Worm (Caenorhabditis elegans): ENCODE results near the gene nrx-1.

Gene nrx-1

DNA sequence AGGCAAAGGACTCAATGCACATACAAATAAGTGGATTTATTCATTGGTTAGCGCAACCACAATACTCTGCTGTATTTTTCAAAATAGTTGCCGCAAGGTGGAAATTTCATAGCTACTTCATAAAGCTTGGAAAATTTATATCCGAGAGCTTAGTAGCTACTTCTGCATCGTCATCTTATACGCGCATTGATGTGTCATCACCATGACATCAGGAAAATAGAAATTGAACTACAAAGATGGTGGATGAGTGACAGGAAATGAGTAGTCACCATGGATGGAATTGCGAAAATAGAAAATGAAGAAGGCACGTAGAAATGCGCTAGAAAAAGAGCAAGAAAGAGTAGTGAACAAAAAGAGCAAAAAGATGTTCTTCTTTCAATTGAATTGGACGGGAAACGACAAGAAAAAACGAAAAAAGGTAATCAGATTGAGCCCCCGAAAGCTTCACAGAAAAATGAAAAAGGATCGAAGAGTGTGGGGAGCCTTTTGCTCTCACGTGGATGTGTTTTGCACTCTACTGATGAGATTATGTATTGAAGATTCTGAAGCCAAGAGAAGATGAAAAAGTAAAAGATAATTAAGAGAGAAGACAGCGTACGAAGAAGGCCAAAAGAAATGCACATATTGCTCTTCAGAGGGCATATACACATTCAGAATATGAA lies 50.3 kb downstream of the nrx-1 start:
- TF ChIP-seq ref-1 (GFP tag; conservative IDR thresholded peaks at IDR 0.05) (no peak), tab-1 (GFP tag; IDR thresholded peaks at IDR 0.05) (no peak), flt-1 (GFP tag; IDR thresholded peaks at IDR 0.05) (no peak), cog-1 (tag; optimal IDR thresholded peaks at IDR 0.05) (no peak), ztf-29 (GFP tag; IDR thresholded peaks at IDR 0.05) (no peak), klf-2 (GFP tag; conservative IDR thresholded peaks at IDR 0.05) (no peak)

DNA sequence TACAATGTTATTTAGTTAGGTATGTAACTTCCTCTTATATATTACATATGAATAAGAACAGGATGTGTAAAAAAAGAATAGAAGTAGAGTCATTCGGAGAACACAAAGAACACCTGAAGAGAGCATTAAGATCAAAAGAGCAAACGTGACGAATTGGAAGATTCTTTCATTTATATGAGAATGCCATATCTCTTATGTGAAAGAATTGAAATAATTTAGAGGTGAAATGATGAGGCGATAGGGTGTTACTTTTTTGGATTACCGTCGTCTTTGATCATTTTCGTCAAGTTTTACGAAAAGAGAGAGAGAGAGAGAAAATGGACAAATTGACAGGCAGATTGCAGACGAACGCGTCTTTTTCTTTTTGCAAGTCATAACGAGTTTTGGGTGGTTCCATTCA lies 51.7 kb downstream of the nrx-1 start:
- TF ChIP-seq T22C8.4 (GFP tag; IDR thresholded peaks at IDR 0.05) = no peak
- TF ChIP-seq med-1 (GFP tag; optimal IDR thresholded peaks at IDR 0.05; ENCODE audit: insufficient read depth) = no peak
- no peak for TF ChIP-seq cog-1 (tag; optimal IDR thresholded peaks at IDR 0.05)
- no peak for TF ChIP-seq klf-2 (GFP tag; conservative IDR thresholded peaks at IDR 0.05)
- no peak for TF ChIP-seq ztf-29 (GFP tag; IDR thresholded peaks at IDR 0.05)
- no peak for TF ChIP-seq ref-1 (GFP tag; conservative IDR thresholded peaks at IDR 0.05)
- no peak for TF ChIP-seq flt-1 (GFP tag; IDR thresholded peaks at IDR 0.05)
- TF ChIP-seq tab-1 (GFP tag; IDR thresholded peaks at IDR 0.05) = no peak
- no peak for TF ChIP-seq ztf-23 (GFP tag; IDR thresholded peaks at IDR 0.05)

DNA sequence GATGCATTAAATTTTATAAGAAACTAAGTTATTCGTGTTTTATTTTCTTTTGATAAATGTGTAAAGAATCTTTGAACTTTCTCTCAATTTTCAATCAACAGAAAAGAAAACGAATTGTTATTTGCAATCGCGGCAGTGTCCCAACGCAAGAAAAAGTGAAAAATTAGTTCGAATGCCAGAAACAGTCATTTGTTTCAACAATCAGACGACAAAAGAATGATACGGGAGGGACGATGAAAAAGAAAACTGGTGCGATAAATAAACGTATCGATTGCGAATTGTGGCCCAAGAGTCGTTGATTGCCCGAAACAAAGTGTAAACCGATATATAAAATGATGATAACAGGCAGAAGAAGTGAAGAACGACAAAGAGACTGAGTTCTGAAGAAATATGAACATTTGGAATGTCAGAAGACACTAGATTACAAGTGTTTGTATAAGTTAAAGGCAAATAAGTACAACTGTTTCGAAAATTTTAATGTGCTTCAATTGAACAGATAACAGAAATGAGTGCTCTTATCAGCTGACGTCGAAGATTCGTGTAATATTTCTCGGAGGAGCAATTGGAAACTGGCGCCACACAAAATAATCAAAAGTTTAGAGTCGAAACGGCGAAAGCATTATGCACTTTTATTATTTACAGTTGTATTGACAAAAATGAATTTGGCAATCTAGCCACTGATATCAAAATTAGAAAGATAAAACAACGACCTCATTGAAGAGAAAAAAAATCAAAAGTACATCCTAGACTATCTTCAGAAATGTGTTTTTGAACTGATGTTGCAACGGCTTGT lies 53.2 kb downstream of the nrx-1 start:
- TF ChIP-seq cog-1 (tag; optimal IDR thresholded peaks at IDR 0.05) (no peak), med-1 (GFP tag; optimal IDR thresholded peaks at IDR 0.05; ENCODE audit: insufficient read depth) (no peak), klf-2 (GFP tag; conservative IDR thresholded peaks at IDR 0.05) (no peak), flt-1 (GFP tag; IDR thresholded peaks at IDR 0.05) (no peak), ztf-23 (GFP tag; IDR thresholded peaks at IDR 0.05) (no peak), ztf-29 (GFP tag; IDR thresholded peaks at IDR 0.05) (no peak), tab-1 (GFP tag; IDR thresholded peaks at IDR 0.05) (no peak)

DNA sequence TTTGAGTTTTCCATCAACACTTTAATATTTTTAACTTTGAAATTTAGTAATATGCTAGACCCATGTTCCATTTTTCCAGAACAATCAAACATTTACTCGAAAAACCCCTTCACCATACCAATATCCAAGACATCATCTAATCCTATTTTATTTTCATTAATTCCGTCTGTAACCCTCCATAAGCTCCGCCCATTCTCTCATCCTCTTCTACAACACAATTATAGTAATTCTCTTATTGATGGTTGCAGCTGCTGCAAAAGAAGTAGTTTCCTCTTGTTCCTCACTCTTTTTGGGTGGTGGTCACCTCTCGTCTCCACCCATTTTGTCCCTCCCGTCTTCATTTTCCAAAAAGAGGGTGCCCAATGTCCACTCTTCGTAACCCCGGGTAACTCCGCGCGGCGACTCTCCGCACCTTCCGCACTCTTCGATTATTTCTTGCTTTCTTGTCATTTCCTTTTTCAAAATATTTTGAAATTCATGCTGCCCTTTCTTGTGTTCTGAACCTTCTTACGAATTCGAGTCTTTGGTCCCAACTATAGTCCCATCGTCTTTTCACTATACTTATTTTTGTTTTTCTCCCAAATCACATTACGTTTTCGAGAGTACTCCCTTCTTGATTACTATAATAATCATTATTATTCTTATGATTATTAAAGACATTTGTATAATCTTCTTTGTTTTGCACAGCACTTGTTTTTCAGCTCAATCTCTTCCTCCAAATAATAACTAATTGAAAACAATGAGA lies 55.5 kb downstream of the nrx-1 start, which contains the start of gene F32D8.1:
TSS of gene F32D8.1 (plus strand) at position 695 of the 745 bp plus-strand sequence.
- TF ChIP-seq flt-1 (GFP tag; IDR thresholded peaks at IDR 0.05) (no peak), tab-1 (GFP tag; IDR thresholded peaks at IDR 0.05) (no peak), ztf-23 (GFP tag; IDR thresholded peaks at IDR 0.05) (no peak), klf-2 (GFP tag; conservative IDR thresholded peaks at IDR 0.05) (no peak), ref-1 (GFP tag; conservative IDR thresholded peaks at IDR 0.05) (no peak)

DNA sequence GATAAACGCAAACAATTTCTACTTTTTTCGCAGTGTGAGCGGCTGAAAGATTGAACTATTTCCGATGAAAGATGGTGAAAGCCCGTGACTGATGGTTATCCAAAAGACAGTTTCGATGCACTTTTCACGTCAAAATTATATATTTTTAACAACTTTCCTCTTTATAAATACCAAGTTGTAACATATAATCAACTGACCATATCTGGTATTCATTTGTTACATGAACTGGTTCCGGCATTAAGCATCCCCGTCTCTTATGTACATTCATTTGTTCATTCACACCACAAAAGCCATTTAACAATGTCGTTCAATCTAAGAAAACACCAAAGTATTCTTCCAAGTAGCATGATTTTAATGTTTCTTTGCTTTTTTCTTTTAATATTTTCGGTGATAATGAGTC lies 58.7 kb downstream of the nrx-1 start, which contains the start of gene F32D8.2:
TSS of gene F32D8.2 (plus strand) at position 301 of the 400 bp plus-strand sequence.
- no peak for TF ChIP-seq med-1 (GFP tag; optimal IDR thresholded peaks at IDR 0.05; ENCODE audit: insufficient read depth)
- TF ChIP-seq klf-2 (GFP tag; conservative IDR thresholded peaks at IDR 0.05) = no peak
- no peak for TF ChIP-seq ztf-23 (GFP tag; IDR thresholded peaks at IDR 0.05)
- TF ChIP-seq flt-1 (GFP tag; IDR thresholded peaks at IDR 0.05) = no peak
- TF ChIP-seq cog-1 (tag; optimal IDR thresholded peaks at IDR 0.05) = no peak
- TF ChIP-seq ref-1 (GFP tag; conservative IDR thresholded peaks at IDR 0.05) = no peak
- TF ChIP-seq ztf-29 (GFP tag; IDR thresholded peaks at IDR 0.05) = no peak
- TF ChIP-seq T22C8.4 (GFP tag; IDR thresholded peaks at IDR 0.05) = no peak
- no peak for TF ChIP-seq tab-1 (GFP tag; IDR thresholded peaks at IDR 0.05)

DNA sequence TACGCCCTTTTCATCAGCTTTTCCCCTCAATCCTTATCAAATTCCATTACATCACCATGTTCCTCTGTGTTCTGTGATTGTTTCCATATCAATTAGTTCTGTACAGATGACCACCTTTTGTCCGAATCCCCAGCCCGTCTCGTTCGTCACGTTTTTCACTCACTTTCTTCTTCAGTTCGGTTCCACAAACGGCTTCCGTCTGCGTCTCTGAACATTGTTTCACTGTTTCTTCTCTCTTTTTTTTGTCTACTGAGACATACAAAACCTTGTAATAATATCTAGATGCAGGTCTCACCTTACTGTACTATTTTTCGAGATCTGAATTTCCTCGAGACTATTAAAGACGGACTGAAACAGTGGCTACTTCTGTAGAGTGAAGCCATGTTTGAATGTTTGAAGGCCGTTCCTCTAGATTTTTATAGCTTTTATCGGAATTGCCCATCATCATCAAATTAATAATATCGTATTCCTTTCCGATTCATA lies 61.6 kb downstream of the nrx-1 start, which contains the start of gene F32D8.3:
TSS of gene F32D8.3 (plus strand) at position 433 of the 483 bp plus-strand sequence.
- TF ChIP-seq ztf-23 (GFP tag; IDR thresholded peaks at IDR 0.05) = no peak
- TF ChIP-seq cog-1 (tag; optimal IDR thresholded peaks at IDR 0.05) = no peak
- TF ChIP-seq med-1 (GFP tag; optimal IDR thresholded peaks at IDR 0.05; ENCODE audit: insufficient read depth) = no peak
- TF ChIP-seq T22C8.4 (GFP tag; IDR thresholded peaks at IDR 0.05) = no peak
- no peak for TF ChIP-seq ztf-29 (GFP tag; IDR thresholded peaks at IDR 0.05)
- TF ChIP-seq ref-1 (GFP tag; conservative IDR thresholded peaks at IDR 0.05) = no peak

DNA sequence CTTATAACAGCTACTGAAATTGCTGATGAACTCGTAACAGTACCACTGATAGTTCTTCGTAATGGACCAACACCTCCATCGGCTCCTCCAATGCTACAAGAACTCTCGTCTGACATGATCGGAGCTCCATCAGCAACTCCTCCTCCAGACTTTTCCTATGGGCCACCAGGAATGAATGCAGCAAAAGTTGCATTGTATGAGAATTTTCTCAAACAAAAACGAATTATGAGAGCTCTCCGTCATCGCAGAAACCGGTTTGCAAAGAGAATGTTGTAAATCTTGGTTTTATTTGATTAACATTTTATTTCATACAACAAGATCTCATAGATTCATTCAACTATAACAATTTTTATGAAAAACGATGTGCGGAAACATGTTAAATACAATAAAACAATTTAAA lies 62.8 kb downstream of the nrx-1 start:
- no peak for TF ChIP-seq med-1 (GFP tag; optimal IDR thresholded peaks at IDR 0.05; ENCODE audit: insufficient read depth)
- TF ChIP-seq tab-1 (GFP tag; IDR thresholded peaks at IDR 0.05) = no peak
- no peak for TF ChIP-seq ref-1 (GFP tag; conservative IDR thresholded peaks at IDR 0.05)
- no peak for TF ChIP-seq T22C8.4 (GFP tag; IDR thresholded peaks at IDR 0.05)
- no peak for TF ChIP-seq cog-1 (tag; optimal IDR thresholded peaks at IDR 0.05)
- TF ChIP-seq ztf-29 (GFP tag; IDR thresholded peaks at IDR 0.05) = no peak

DNA sequence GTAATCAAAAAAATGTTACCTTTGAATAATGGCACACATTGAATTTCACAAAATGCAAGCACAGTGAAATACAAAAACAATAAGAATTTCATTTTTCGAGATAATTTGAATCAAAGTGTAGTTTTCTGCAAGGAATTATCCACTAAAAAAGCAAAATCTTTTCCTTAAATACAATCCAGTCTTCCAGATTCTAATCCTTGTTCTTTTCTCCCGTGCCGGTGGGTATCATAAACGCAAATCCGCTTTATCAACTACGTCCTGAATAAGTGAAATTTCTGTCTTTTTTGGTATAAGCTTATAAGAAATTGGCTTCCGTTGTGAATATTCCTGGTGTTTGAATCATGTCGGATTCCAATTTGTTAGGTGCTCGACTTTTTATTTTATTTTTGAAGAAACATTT lies 63.3 kb downstream of the nrx-1 start:
- TF ChIP-seq T22C8.4 (GFP tag; IDR thresholded peaks at IDR 0.05) (no peak), klf-2 (GFP tag; conservative IDR thresholded peaks at IDR 0.05) (no peak), ztf-29 (GFP tag; IDR thresholded peaks at IDR 0.05) (no peak), cog-1 (tag; optimal IDR thresholded peaks at IDR 0.05) (no peak), flt-1 (GFP tag; IDR thresholded peaks at IDR 0.05) (no peak), ref-1 (GFP tag; conservative IDR thresholded peaks at IDR 0.05) (no peak), tab-1 (GFP tag; IDR thresholded peaks at IDR 0.05) (no peak), med-1 (GFP tag; optimal IDR thresholded peaks at IDR 0.05; ENCODE audit: insufficient read depth) (no peak), ztf-23 (GFP tag; IDR thresholded peaks at IDR 0.05) (no peak)

DNA sequence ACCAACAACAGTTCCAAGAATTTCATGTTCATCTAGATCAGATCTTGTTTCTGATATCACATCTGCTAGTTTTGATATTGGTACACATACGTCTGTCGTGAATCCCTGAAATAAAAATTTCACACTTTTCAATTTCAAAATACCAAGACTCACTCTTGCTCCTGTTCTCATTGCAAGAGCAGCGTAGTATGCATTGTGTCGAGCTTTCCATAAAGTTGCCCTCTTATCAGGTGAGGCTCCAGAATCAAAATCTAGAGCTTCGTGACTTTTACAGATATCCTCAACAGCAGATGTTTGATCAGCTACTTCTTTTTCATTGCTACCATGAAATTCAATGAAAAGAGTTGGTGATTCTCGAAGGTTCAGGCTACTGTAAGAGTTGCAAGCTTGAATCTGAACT lies 64.2 kb downstream of the nrx-1 start, which contains the start of gene F32D8.11:
TSS of gene F32D8.11 (minus strand) at position 101 of the 400 bp plus-strand sequence.
- no peak for TF ChIP-seq klf-2 (GFP tag; conservative IDR thresholded peaks at IDR 0.05)
- no peak for TF ChIP-seq ztf-29 (GFP tag; IDR thresholded peaks at IDR 0.05)
- TF ChIP-seq T22C8.4 (GFP tag; IDR thresholded peaks at IDR 0.05) = no peak
- no peak for TF ChIP-seq flt-1 (GFP tag; IDR thresholded peaks at IDR 0.05)
- no peak for TF ChIP-seq med-1 (GFP tag; optimal IDR thresholded peaks at IDR 0.05; ENCODE audit: insufficient read depth)
- TF ChIP-seq ref-1 (GFP tag; conservative IDR thresholded peaks at IDR 0.05) = no peak
- TF ChIP-seq tab-1 (GFP tag; IDR thresholded peaks at IDR 0.05) = no peak
- no peak for TF ChIP-seq ztf-23 (GFP tag; IDR thresholded peaks at IDR 0.05)
- no peak for TF ChIP-seq cog-1 (tag; optimal IDR thresholded peaks at IDR 0.05)

Data from whole organism, midembryonic.